Fruit fly (Drosophila melanogaster): ENCODE results near the gene Trmt61.

Trmt61 gene

dm6 chr3R:26009766-26010414 is 49.4 kb upstream of the Trmt61 start (continued):
- TF ChIP-seq Blimp-1 (GFP tag; optimal IDR thresholded peaks at IDR 0.05) (peak; percentile 24), wdn (GFP tag; IDR thresholded peaks at IDR 0.05) (no peak)

dm6 chr3R:26010628-26011027 is 48.7 kb upstream of the Trmt61 start:
- TF ChIP-seq CG12391 (tag; optimal IDR thresholded peaks at IDR 0.05) (no peak), CG33213 (GFP tag; optimal IDR thresholded peaks at IDR 0.05) (no peak), gsb-n (tag; optimal IDR thresholded peaks at IDR 0.05) (peak; percentile 42), bsh (GFP tag; optimal IDR thresholded peaks at IDR 0.05) (no peak), CG3407 (GFP tag; optimal IDR thresholded peaks at IDR 0.05) (no peak), shn (GFP tag; optimal IDR thresholded peaks at IDR 0.05) (no peak), CG11085 (GFP tag; IDR thresholded peaks at IDR 0.05) (no peak), CG15479 (GFP tag; optimal IDR thresholded peaks at IDR 0.05) (peak; percentile 92), MESR4 (GFP tag; optimal IDR thresholded peaks at IDR 0.05) (no peak), CG1647 (GFP tag; optimal IDR thresholded peaks at IDR 0.05) (no peak), tgo (GFP tag; IDR thresholded peaks at IDR 0.05) (no peak), CG4730 (GFP tag; IDR thresholded peaks at IDR 0.05) (no peak), slou (GFP tag; optimal IDR thresholded peaks at IDR 0.05) (no peak), CG7357 (GFP tag; IDR thresholded peaks at IDR 0.05) (no peak), Med (GFP tag) (peak; percentile 62), jing (GFP tag; optimal IDR thresholded peaks at IDR 0.05) (no peak), zen (tag; optimal IDR thresholded peaks at IDR 0.05) (peak; percentile 37), crol (GFP tag; IDR thresholded peaks at IDR 0.05) (peak; percentile 72), Oaz (GFP tag; IDR thresholded peaks at IDR 0.05) (no peak), hkb (optimal IDR thresholded peaks at IDR 0.05) (no peak), hkb (GFP tag; IDR thresholded peaks at IDR 0.05) (no peak), chn (GFP tag; optimal IDR thresholded peaks at IDR 0.05) (peak; percentile 49), CG33557 (GFP tag; optimal IDR thresholded peaks at IDR 0.05) (peak; percentile 24), ATbp (GFP tag; optimal IDR thresholded peaks at IDR 0.05) (no peak), jigr1 (GFP tag; IDR thresholded peaks at IDR 0.05) (no peak), dati (GFP tag; IDR thresholded peaks at IDR 0.05) (no peak), CG14860 (GFP tag; IDR thresholded peaks at IDR 0.05; ENCODE audit: partially characterized antibody) (no peak), CG10274 (GFP tag; optimal IDR thresholded peaks at IDR 0.05) (no peak), NC2α (GFP tag; optimal IDR thresholded peaks at IDR 0.05) (peak; percentile 50), CG2712 (tag; optimal IDR thresholded peaks at IDR 0.05) (peak; percentile 5), unc-4 (GFP tag; IDR thresholded peaks at IDR 0.05; ENCODE audit: partially characterized antibody) (no peak), gem (tag; optimal IDR thresholded peaks at IDR 0.05) (no peak), ken (GFP tag; IDR thresholded peaks at IDR 0.05) (0 out of 3 replicates have a peak, but pooled peaks have one; percentile 33), sisA (GFP tag; IDR thresholded peaks at IDR 0.05) (no peak), sens (GFP tag) (peak; percentile 85), sna (GFP tag; IDR thresholded peaks at IDR 0.05; ENCODE audit: partially characterized antibody) (no peak), CG6689 (GFP tag; IDR thresholded peaks at IDR 0.05) (no peak), CG16813 (GFP tag; IDR thresholded peaks at IDR 0.05; ENCODE audit: partially characterized antibody) (no peak), sens-2 (GFP tag; IDR thresholded peaks at IDR 0.05) (no peak), HLH54F (GFP tag; optimal IDR thresholded peaks at IDR 0.05) (no peak), fd64A (GFP tag; optimal IDR thresholded peaks at IDR 0.05) (no peak), Lhr (GFP tag; optimal IDR thresholded peaks at IDR 0.05) (no peak), vvl (GFP tag; IDR thresholded peaks at IDR 0.05) (peak; percentile 19; the same call in 1 of the 2 replicates), jumu (GFP tag; optimal IDR thresholded peaks at IDR 0.05) (peak; percentile 17), Doc2 (GFP tag; IDR thresholded peaks at IDR 0.05) (no peak), CG12769 (tag; optimal IDR thresholded peaks at IDR 0.05) (no peak), Aef1 (GFP tag; IDR thresholded peaks at IDR 0.05) (no peak)
